Worm (Caenorhabditis elegans) whole organism, young adult: ENCODE measurements around the gene msp-77.

Experiments used
- C06A6.2 ChIP-seq: fragments of 200-800 bp; sonication (Bioruptor generic); conservative IDR thresholded peaks from 2 replicates; pipeline ENCODE4 v1.3.6; 2022; ENCODE audit warnings: missing genetic modification characterization, missing compliant biosample characterization
- F33H1.4 ChIP-seq: fragments of 200-800 bp; sonication (Bioruptor generic); IDR thresholded peaks from 2 replicates; pipeline ENCODE4 v1.3.6; 2022; ENCODE audit warnings: missing genetic modification reagents, missing genetic modification characterization, missing compliant biosample characterization
- F55B11.4 ChIP-seq: sonication (generic microtip); optimal IDR thresholded peaks from 2 replicates; lab custom pipeline; 2016; ENCODE audit warnings: missing compliant biosample characterization, missing genetic modification characterization, borderline replicate concordance; ENCODE audit not compliant: insufficient read depth
- K12H6.12 ChIP-seq: fragments of 200-800 bp; sonication (Bioruptor generic); optimal IDR thresholded peaks from 2 replicates; lab custom pipeline; 2018; ENCODE audit warnings: mild to moderate bottlenecking, missing genetic modification characterization, missing compliant biosample characterization
- T26A5.8 ChIP-seq: sonication (generic microtip); optimal IDR thresholded peaks from 2 replicates; lab custom pipeline; 2016; ENCODE audit warnings: missing genetic modification characterization, missing compliant biosample characterization
- ZK185.1 ChIP-seq: sonication (generic microtip); optimal IDR thresholded peaks from 2 replicates; lab custom pipeline; 2016; ENCODE audit warnings: mild to moderate bottlenecking, missing genetic modification characterization, missing compliant biosample characterization; ENCODE audit not compliant: poor library complexity, severe bottlenecking
- attf-3 ChIP-seq: fragments of 200-800 bp; sonication (Bioruptor generic); conservative IDR thresholded peaks from 2 replicates; pipeline ENCODE4 v1.3.6; 2022; ENCODE audit warnings: missing genetic modification reagents, missing genetic modification characterization, missing compliant biosample characterization
- attf-5 ChIP-seq: fragments of 200-800 bp; sonication (Bioruptor generic); optimal IDR thresholded peaks from 2 replicates; lab custom pipeline; 2018; ENCODE audit warnings: mild to moderate bottlenecking, missing genetic modification characterization, missing compliant biosample characterization
- attf-6 ChIP-seq: fragments of 200-800 bp; sonication (Bioruptor generic); IDR thresholded peaks from 2 replicates; pipeline ENCODE4 v1.3.6; 2022; ENCODE audit warnings: missing genetic modification reagents, missing genetic modification characterization, missing compliant biosample characterization
- ccch-3 ChIP-seq: fragments of 200-800 bp; sonication (Bioruptor generic); optimal IDR thresholded peaks from 2 replicates; lab custom pipeline; 2018; ENCODE audit warnings: mild to moderate bottlenecking, missing genetic modification characterization, missing compliant biosample characterization
- cebp-1 ChIP-seq, 2 experiments: fragments of 200-800 bp in 1 of 2; sonication (Bioruptor generic) in 1 of 2; sonication (generic microtip) in 1 of 2; IDR thresholded peaks in 1 of 2; optimal IDR thresholded peaks in 1 of 2; 2 replicates each; pipeline versions ENCODE4 v1.3.6 to Lab custom; 2017 to 2022; ENCODE audit warnings: missing compliant biosample characterization in 2 of 2, missing genetic modification characterization in 2 of 2, mild to moderate bottlenecking in 1 of 2, missing genetic modification reagents in 1 of 2, moderate library complexity in 1 of 2
- ceh-40 ChIP-seq: fragments of 200-800 bp; sonication (Bioruptor generic); IDR thresholded peaks from 2 replicates; pipeline ENCODE4 v1.3.6; 2022; ENCODE audit warnings: missing genetic modification characterization, missing compliant biosample characterization
- chd-7 ChIP-seq: sonication (generic microtip); optimal IDR thresholded peaks from 2 replicates; lab custom pipeline; 2016; ENCODE audit warnings: mild to moderate bottlenecking, missing genetic modification characterization, moderate library complexity, missing compliant biosample characterization
- dpff-1 ChIP-seq: sonication (generic microtip); optimal IDR thresholded peaks from 2 replicates; lab custom pipeline; 2017; ENCODE audit warnings: mild to moderate bottlenecking, missing genetic modification characterization, missing compliant biosample characterization
- dpl-1 ChIP-seq: fragments of 150-350 bp; optimal IDR thresholded peaks from 2 replicates; lab custom pipeline; 2014; ENCODE audit warnings: missing biosample characterization, missing genetic modification reagents, missing genetic modification characterization
- let-607 ChIP-seq, 2 experiments: fragments of 200-800 bp in 1 of 2; sonication (Bioruptor generic) in 1 of 2; sonication (generic microtip) in 1 of 2; optimal IDR thresholded peaks; 2 replicates each; lab custom pipeline; 2016 to 2018; ENCODE audit warnings: mild to moderate bottlenecking in 2 of 2, missing compliant biosample characterization in 2 of 2, missing genetic modification characterization in 2 of 2, moderate library complexity in 2 of 2, missing genotype in 1 of 2
- lin-26 ChIP-seq: fragments of 200-800 bp; sonication (Bioruptor generic); IDR thresholded peaks from 2 replicates; pipeline ENCODE4 v1.3.6; 2022; ENCODE audit warnings: missing genetic modification reagents, missing genetic modification characterization, missing compliant biosample characterization
- lin-40 ChIP-seq: sonication (generic microtip); optimal IDR thresholded peaks from 2 replicates; lab custom pipeline; 2016; ENCODE audit warnings: missing genetic modification characterization, mild to moderate bottlenecking, missing compliant biosample characterization, missing genotype, missing genetic modification reagents
- madf-3 ChIP-seq: fragments of 200-800 bp; sonication (Bioruptor generic); IDR thresholded peaks from 2 replicates; pipeline ENCODE4 v1.3.6; 2022; ENCODE audit warnings: missing genetic modification reagents, missing genetic modification characterization, missing compliant biosample characterization
- mcd-1 ChIP-seq: fragments of 200-800 bp; sonication (Bioruptor generic); IDR thresholded peaks from 2 replicates; pipeline ENCODE4 v1.3.6; 2022; ENCODE audit warnings: missing genetic modification reagents, missing genetic modification characterization, missing compliant biosample characterization
- nfya-1 ChIP-seq: sonication (generic microtip); optimal IDR thresholded peaks from 2 replicates; lab custom pipeline; 2017; ENCODE audit warnings: antibody characterized with exemption, missing compliant biosample characterization, missing genetic modification characterization, borderline replicate concordance; ENCODE audit not compliant: insufficient read depth
- nfyb-1 ChIP-seq: fragments of 200-800 bp; sonication (Bioruptor generic); IDR thresholded peaks from 2 replicates; pipeline ENCODE4 v1.3.6; 2022; ENCODE audit warnings: missing genetic modification reagents, missing genetic modification characterization, missing compliant biosample characterization
- nhr-120 ChIP-seq: fragments of 200-800 bp; sonication (Bioruptor generic); IDR thresholded peaks from 2 replicates; pipeline ENCODE4 v1.3.6; 2022; ENCODE audit warnings: missing genetic modification characterization, missing compliant biosample characterization
- rcor-1 ChIP-seq: fragments of 200-800 bp; sonication (Bioruptor generic); IDR thresholded peaks from 2 replicates; pipeline ENCODE4 v1.3.6; 2022; ENCODE audit warnings: missing genetic modification reagents, missing genetic modification characterization, missing compliant biosample characterization
- sea-2 ChIP-seq: fragments of 200-800 bp; sonication (Bioruptor generic); IDR thresholded peaks from 2 replicates; pipeline ENCODE4 v1.3.6; 2022; ENCODE audit warnings: missing genetic modification characterization, missing compliant biosample characterization
- snpc-3.4 ChIP-seq: sonication (generic microtip); optimal IDR thresholded peaks from 2 replicates; lab custom pipeline; 2017; ENCODE audit warnings: missing genetic modification characterization, mild to moderate bottlenecking, missing compliant biosample characterization, antibody characterized with exemption, moderate library complexity, missing genotype, missing genetic modification reagents
- sptf-2 ChIP-seq: fragments of 200-800 bp; sonication (Bioruptor generic); optimal IDR thresholded peaks from 2 replicates; lab custom pipeline; 2018; ENCODE audit warnings: mild to moderate bottlenecking, missing genetic modification characterization, missing compliant biosample characterization
- tlf-1 ChIP-seq: fragments of 200-800 bp; sonication (Bioruptor generic); optimal IDR thresholded peaks from 2 replicates; lab custom pipeline; 2018; ENCODE audit warnings: mild to moderate bottlenecking, missing genetic modification characterization, missing compliant biosample characterization
- zfh-2 ChIP-seq: fragments of 200-800 bp; sonication (Bioruptor generic); conservative IDR thresholded peaks from 2 replicates; pipeline ENCODE4 v1.3.6; 2022; ENCODE audit warnings: missing genetic modification reagents, missing genetic modification characterization, missing compliant biosample characterization
- zim-3 ChIP-seq: sonication (generic microtip); optimal IDR thresholded peaks from 2 replicates; lab custom pipeline; 2017; ENCODE audit warnings: mild to moderate bottlenecking, missing genetic modification characterization, moderate library complexity, missing compliant biosample characterization
- ztf-18 ChIP-seq: sonication (generic microtip); optimal IDR thresholded peaks from 2 replicates; lab custom pipeline; 2016; ENCODE audit warnings: missing genotype, mild to moderate bottlenecking, missing genetic modification characterization, missing compliant biosample characterization

Gene msp-77

DNA sequence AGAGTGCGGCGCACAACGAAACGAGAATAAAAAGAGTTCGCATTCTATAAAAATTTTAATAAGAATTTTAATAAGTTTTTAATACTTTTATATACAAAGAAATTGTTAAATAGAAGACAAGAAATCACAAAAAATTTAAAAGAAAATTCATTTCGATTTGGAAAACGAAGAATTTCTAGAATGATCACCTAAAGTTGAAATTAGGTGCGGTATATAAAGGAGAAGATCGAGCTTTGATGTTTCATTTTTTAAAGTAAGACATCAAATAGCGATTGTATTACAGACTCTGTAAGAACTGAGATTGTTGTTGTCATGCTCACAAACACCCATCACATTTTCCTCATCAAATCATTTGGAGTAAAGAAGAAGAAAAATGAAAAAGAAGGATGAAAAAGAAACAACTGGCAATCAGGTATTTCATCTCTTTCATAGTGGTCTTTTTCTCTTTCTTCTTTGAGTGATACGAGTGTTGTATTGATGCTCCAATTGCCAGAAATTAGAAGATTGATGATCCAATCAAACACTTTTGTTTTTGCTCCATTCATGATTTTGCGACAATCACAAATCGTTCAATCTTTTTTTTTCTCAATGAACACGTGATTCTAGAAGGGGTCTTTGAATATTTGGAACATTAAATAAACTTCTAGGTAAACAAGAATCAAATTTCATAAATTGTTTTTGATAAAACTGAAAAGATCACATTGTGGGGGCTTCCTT, 33.9 kb downstream of the msp-77 start, which contains the start of gene dur-1:
dur-1 (minus strand) TSS at position 51 of the 717 bp plus-strand sequence.
- no peak for TF ChIP-seq nfya-1 (tag; lab: Kevin White, UChicago)
- peak; percentile 25 for TF ChIP-seq K12H6.12 (tag; lab: Kevin White, UChicago)

DNA sequence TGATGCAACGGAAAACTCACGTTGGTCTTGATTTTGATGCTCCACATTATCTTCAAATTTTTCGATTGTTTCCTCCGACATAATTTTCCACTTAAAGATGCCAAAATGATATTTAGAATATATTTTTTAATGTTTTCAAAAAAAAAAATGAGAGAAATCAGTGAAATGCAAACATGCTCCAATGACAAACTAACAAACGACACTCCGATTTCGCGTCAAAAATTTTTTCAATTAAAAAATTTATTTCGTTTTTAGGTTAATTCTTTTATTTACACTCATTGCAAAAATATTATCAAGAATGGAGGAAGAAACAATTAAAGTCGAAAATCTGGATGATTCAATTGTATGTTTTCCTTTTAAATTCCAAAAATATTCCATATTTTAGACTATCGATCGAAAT, 37.6 kb downstream of the msp-77 start, which contains the start of the genes trmt-10A and F25H8.2:
trmt-10A (minus strand) TSS at position 159 of the 400 bp plus-strand sequence.
F25H8.2 (plus strand) TSS at position 181 of the 400 bp plus-strand sequence.
- TF ChIP-seq nfyb-1 (GFP tag; lab: Robert Waterston, UW) (no peak), attf-5 (GFP tag; lab: Kevin White, UChicago) (peak; percentile 54), nhr-120 (GFP tag; lab: Robert Waterston, UW) (no peak), attf-3 (GFP tag; lab: Robert Waterston, UW) (peak; percentile 76), let-607 (tag; optimal IDR thresholded peaks at IDR 0.05; lab: Kevin White, UChicago) (no peak), mcd-1 (GFP tag; lab: Robert Waterston, UW) (peak; percentile 70)

DNA sequence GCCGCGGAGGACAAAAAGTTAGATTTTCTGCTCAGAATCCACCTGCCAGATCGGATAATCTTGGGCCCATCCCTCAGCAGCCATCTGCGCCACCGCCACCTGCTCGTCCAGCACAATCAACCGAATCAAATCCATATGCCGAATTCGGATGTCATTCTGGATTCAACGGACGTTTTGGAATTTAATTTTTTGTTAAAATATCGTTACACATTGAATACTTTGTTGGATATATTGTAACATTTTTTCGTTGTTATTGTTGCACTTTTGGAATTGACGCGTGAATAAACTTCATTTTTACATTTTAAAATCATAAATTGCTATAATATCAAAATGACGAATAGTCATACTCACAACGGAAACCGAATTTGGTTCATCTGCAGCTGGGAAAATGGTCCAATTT, 39.1 kb downstream of the msp-77 start, which contains the start of gene spe-29:
spe-29 (plus strand) TSS at position 301 of the 400 bp plus-strand sequence.
- TF ChIP-seq ccch-3 (GFP tag; lab: Kevin White, UChicago): no peak
- no peak for TF ChIP-seq cebp-1 (GFP tag; IDR thresholded peaks at IDR 0.05; lab: Robert Waterston, UW)
- no peak for TF ChIP-seq cebp-1 (tag; optimal IDR thresholded peaks at IDR 0.05; lab: Kevin White, UChicago)
- no peak for TF ChIP-seq lin-40
- TF ChIP-seq T26A5.8: no peak
- TF ChIP-seq zfh-2 (GFP tag; lab: Robert Waterston, UW): no peak
- TF ChIP-seq C06A6.2 (GFP tag; lab: Robert Waterston, UW): no peak
- TF ChIP-seq dpl-1 (GFP tag; lab: Kevin White, UChicago): no peak
- no peak for TF ChIP-seq nfya-1 (tag; lab: Kevin White, UChicago)
- no peak for TF ChIP-seq rcor-1 (GFP tag; lab: Robert Waterston, UW)
- TF ChIP-seq ztf-18: no peak
- no peak for TF ChIP-seq lin-26 (GFP tag; lab: Robert Waterston, UW)
- TF ChIP-seq let-607 (tag; optimal IDR thresholded peaks at IDR 0.05; lab: Kevin White, UChicago): no peak
- TF ChIP-seq, all 124 proteins: peak for 0

DNA sequence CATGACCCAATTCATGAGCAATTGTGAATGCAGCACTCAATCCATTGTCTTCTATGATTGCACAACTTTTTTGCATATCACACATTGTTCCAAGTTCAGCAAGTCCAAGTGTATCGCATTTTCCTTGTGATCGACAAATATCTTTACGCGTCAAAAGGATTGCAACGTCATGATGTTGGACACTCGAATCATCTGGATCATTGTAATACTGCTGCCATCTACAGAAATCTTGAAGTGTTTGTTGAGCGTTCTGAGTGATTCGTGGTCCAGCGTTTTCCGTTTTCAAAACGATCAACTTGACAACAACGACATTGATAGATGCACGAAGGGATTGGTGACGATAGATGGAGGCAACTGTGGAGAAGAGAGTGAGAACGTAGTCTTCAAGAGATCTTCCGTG, 48.8 kb downstream of the msp-77 start:
- TF ChIP-seq madf-3 (GFP tag; lab: Robert Waterston, UW): 0 out of 2 replicates have a peak, but pooled peaks have one; percentile 15
- TF ChIP-seq attf-6 (GFP tag; lab: Robert Waterston, UW): no peak

DNA sequence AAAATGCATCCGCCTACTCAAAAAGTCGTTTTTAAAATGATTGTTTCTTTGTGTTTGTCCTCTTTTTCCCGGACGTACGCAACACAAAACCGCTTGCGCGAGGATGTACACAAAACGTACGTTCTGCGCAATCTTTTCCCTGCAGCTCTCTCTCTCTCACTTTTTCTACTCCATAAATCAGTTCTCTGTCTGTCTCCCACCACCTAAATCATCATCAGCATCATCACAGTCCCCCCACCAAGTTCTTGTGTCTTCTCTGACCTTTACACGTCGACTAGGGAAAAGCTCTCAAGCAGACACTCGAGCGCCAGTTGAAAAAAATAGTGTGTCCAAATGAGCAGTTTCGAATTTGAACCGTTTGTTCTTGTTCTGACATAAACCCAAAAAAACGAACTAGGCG, 49.8 kb downstream of the msp-77 start:
- no peak for TF ChIP-seq F55B11.4
- no peak for TF ChIP-seq mcd-1 (GFP tag; lab: Robert Waterston, UW)
- no peak for TF ChIP-seq sptf-2 (GFP tag; lab: Kevin White, UChicago)
- no peak for TF ChIP-seq snpc-3.4 (tag; lab: Kevin White, UChicago)
- no peak for TF ChIP-seq chd-7 (tag; lab: Kevin White, UChicago)
- TF ChIP-seq ceh-40 (GFP tag; lab: Robert Waterston, UW): no peak
- TF ChIP-seq ZK185.1: no peak
- TF ChIP-seq zim-3 (tag; lab: Kevin White, UChicago): no peak
- TF ChIP-seq dpff-1 (tag; lab: Kevin White, UChicago): no peak
- TF ChIP-seq tlf-1 (GFP tag; lab: Kevin White, UChicago): no peak
- no peak for TF ChIP-seq sea-2 (GFP tag; lab: Robert Waterston, UW)
- no peak for TF ChIP-seq dpl-1 (GFP tag; lab: Kevin White, UChicago)
- no peak for TF ChIP-seq F33H1.4 (GFP tag; lab: Robert Waterston, UW)
